Fruit fly (Drosophila melanogaster) whole organism, prepupa: ENCODE results near the gene CG13454.
A peak's percentile ranks its signal among the peaks of the same experiment; 100 is the strongest.

ENCODE experiments used
- CG10631 ChIP-seq: fragments of 200-800 bp; sonication (Bioruptor generic); optimal IDR thresholded peaks from 2 replicates; lab custom pipeline; 2016; ENCODE audit warnings: missing biosample characterization, missing genetic modification characterization
- CG31627 ChIP-seq: fragments of 200-800 bp; sonication (Bioruptor generic); optimal IDR thresholded peaks from 3 replicates; lab custom pipeline; 2016; ENCODE audit warnings: missing biosample characterization, missing genetic modification characterization
- CG8319 ChIP-seq: fragments of 200-800 bp; sonication (Bioruptor generic); optimal IDR thresholded peaks from 3 replicates; lab custom pipeline; 2016; ENCODE audit warnings: missing biosample characterization, missing genetic modification characterization
- Eip75B ChIP-seq: fragments of 200-800 bp; sonication (Bioruptor generic); optimal IDR thresholded peaks from 3 replicates; lab custom pipeline; 2016; ENCODE audit warnings: missing biosample characterization, missing genetic modification characterization
- Eip93F ChIP-seq: fragments of 200-800 bp; sonication (Bioruptor generic); optimal IDR thresholded peaks from 2 replicates; lab custom pipeline; 2016; ENCODE audit warnings: missing biosample characterization, mild to moderate bottlenecking, missing genetic modification characterization
- Gug ChIP-seq: fragments of 200-800 bp; sonication (Bioruptor generic); IDR thresholded peaks from 2 replicates; pipeline ENCODE4 v1.3.6; 2022; ENCODE audit warnings: missing biosample characterization, missing genetic modification characterization
- Hr39 ChIP-seq: fragments of 200-800 bp; sonication (Bioruptor generic); optimal IDR thresholded peaks from 2 replicates; lab custom pipeline; 2016; ENCODE audit warnings: missing biosample characterization, missing genetic modification characterization
- esn ChIP-seq: fragments of 200-800 bp; sonication (Bioruptor generic); optimal IDR thresholded peaks from 2 replicates; lab custom pipeline; 2016; ENCODE audit warnings: missing biosample characterization, mild to moderate bottlenecking, missing genetic modification characterization, moderate library complexity
- fd59A ChIP-seq: fragments of 200-800 bp; sonication (Bioruptor generic); optimal IDR thresholded peaks from 2 replicates; lab custom pipeline; 2017; ENCODE audit warnings: missing biosample characterization, mild to moderate bottlenecking, missing genetic modification characterization, missing genetic modification reagents
- salr ChIP-seq, 2 experiments: fragments of 200-800 bp; sonication (Bioruptor generic); optimal IDR thresholded peaks; 3 replicates each; lab custom pipeline; 2016 to 2018; ENCODE audit warnings: missing biosample characterization in 2 of 2, missing genetic modification characterization in 2 of 2, mild to moderate bottlenecking in 1 of 2

DNA sequence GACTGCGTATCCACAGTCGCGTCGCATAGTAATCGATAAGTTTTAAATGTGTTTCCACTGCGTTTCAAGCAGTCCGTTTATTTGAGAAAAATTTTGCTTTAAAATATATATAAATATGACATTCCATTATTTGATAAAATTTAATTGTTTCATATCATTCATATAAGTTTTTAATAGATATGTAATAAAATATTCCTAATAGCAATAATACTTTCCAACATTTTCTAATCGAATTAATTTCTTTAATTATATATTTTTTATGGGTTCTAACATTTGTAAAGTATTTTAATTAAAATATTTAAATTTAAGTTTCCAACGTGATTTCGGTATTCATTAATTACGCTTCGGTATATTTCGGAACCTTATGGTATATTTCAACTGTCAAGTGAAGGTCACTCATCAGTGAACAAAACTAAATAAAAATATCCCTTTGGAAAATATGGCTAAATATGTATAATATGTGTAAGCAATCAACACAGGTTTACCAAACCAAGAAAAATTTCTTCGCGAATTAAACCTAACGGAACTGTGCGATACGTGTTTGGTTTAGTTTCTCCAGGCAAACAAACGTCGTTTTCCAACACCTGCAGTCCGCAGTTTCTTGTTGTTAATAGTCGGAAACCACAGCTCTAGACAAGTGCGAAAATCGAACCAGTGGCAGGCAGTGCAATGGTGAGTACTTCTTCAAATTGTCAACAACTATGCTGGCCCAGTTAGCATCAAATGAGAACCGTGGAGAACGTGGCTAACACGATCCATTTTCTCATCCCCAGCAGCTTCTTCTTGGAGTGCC lies 46.4 kb upstream of the CG13454 start, which contains the start of the genes CG7739 and SCCRO:
- TF ChIP-seq CG31627 = peak; percentile 38
- TF ChIP-seq Hr39 (GFP tag; lab: Kevin White, UChicago) = peak; percentile 11
- TF ChIP-seq CG8319 = no peak
- TF ChIP-seq fd59A (GFP tag; lab: Kevin White, UChicago) = no peak
- peak; percentile 2 for TF ChIP-seq Eip75B (GFP tag; lab: Kevin White, UChicago)
- TF ChIP-seq CG10631 (GFP tag; lab: Kevin White, UChicago) = peak; percentile 43
- TF ChIP-seq esn (GFP tag; lab: Kevin White, UChicago) = peak; percentile 53
- TF ChIP-seq Eip93F = peak; percentile 64
- no peak for TF ChIP-seq salr (GFP tag; optimal IDR thresholded peaks at IDR 0.05; lab: Kevin White, UChicago)
- peak; percentile 63 for TF ChIP-seq Gug (GFP tag; lab: Robert Waterston, UW)
